Fruit fly (Drosophila melanogaster) whole organism, embryonic: ENCODE results near the gene CG4709.

ENCODE experiments used
- ATbp ChIP-seq: fragments of 200-800 bp; sonication (Bioruptor generic); optimal IDR thresholded peaks from 2 replicates; lab custom pipeline; 2017; ENCODE audit warnings: missing biosample characterization, mild to moderate bottlenecking, missing genetic modification characterization, missing genetic modification reagents
- Atf-2 ChIP-seq: fragments of 200-800 bp; sonication (Bioruptor generic); optimal IDR thresholded peaks from 2 replicates; lab custom pipeline; 2016; ENCODE audit warnings: missing biosample characterization, missing genetic modification characterization
- Awh ChIP-seq: fragments of 200-800 bp; sonication (Bioruptor generic); IDR thresholded peaks from 2 replicates; pipeline ENCODE4, ENCODE4 v1.3.6; 2022; ENCODE audit warnings: missing biosample characterization, missing genetic modification characterization
- CG10274 ChIP-seq: fragments of 200-800 bp; sonication (Bioruptor generic); optimal IDR thresholded peaks from 3 replicates; lab custom pipeline; 2017; ENCODE audit warnings: missing biosample characterization, mild to moderate bottlenecking, missing genetic modification characterization
- CG10431 ChIP-seq: fragments of 200-800 bp; sonication (Bioruptor generic); optimal IDR thresholded peaks from 3 replicates; lab custom pipeline; 2018; ENCODE audit warnings: missing biosample characterization, mild to moderate bottlenecking, missing genetic modification characterization
- CG11695 ChIP-seq: fragments of 200-800 bp; sonication (Bioruptor generic); IDR thresholded peaks from 3 replicates; pipeline ENCODE4 v1.3.6; 2022; ENCODE audit warnings: missing biosample characterization, missing genetic modification characterization
- CG11696 ChIP-seq: fragments of 200-800 bp; sonication (Bioruptor generic); IDR thresholded peaks from 2 replicates; pipeline ENCODE4 v1.3.6; 2022; ENCODE audit warnings: missing biosample characterization, missing genetic modification characterization
- CG12155 ChIP-seq: fragments of 200-800 bp; sonication (Bioruptor generic); optimal IDR thresholded peaks from 3 replicates; lab custom pipeline; 2016; ENCODE audit warnings: missing biosample characterization, missing genetic modification characterization
- CG12659 ChIP-seq: fragments of 200-800 bp; sonication (Bioruptor generic); optimal IDR thresholded peaks from 3 replicates; lab custom pipeline; 2017; ENCODE audit warnings: mild to moderate bottlenecking, missing biosample characterization, missing genetic modification reagents, missing genetic modification characterization
- CG12744 ChIP-seq: fragments of 200-800 bp; sonication (Bioruptor generic); optimal IDR thresholded peaks from 2 replicates; lab custom pipeline; 2016; ENCODE audit warnings: missing biosample characterization, missing genetic modification characterization
- CG12769 ChIP-seq: fragments of 200-800 bp; sonication (Bioruptor generic); optimal IDR thresholded peaks from 2 replicates; lab custom pipeline; 2019; ENCODE audit warnings: missing biosample characterization, mild to moderate bottlenecking, missing genetic modification characterization, moderate library complexity
- CG14050 ChIP-seq: fragments of 200-800 bp; sonication (Bioruptor generic); IDR thresholded peaks from 3 replicates; pipeline ENCODE4 v1.3.6; 2022; ENCODE audit warnings: missing biosample characterization, missing genetic modification characterization
- CG14667 ChIP-seq: fragments of 200-800 bp; sonication (Bioruptor generic); IDR thresholded peaks from 2 replicates; pipeline ENCODE4 v1.3.6; 2022; ENCODE audit warnings: missing biosample characterization, missing genetic modification characterization
- CG14860 ChIP-seq: fragments of 200-800 bp; sonication (Bioruptor generic); IDR thresholded peaks from 3 replicates; pipeline ENCODE4 v1.3.6; 2022; ENCODE audit warnings: missing biosample characterization, missing genetic modification characterization; ENCODE audit not compliant: partially characterized antibody
- CG15073 ChIP-seq: fragments of 200-800 bp; sonication (Bioruptor generic); optimal IDR thresholded peaks from 2 replicates; lab custom pipeline; 2016; ENCODE audit warnings: missing biosample characterization, missing genetic modification characterization
- CG1603 ChIP-seq: fragments of 200-800 bp; sonication (Bioruptor generic); optimal IDR thresholded peaks from 2 replicates; lab custom pipeline; 2019; ENCODE audit warnings: missing biosample characterization, mild to moderate bottlenecking, missing genetic modification characterization, moderate library complexity
- CG16813 ChIP-seq: fragments of 200-800 bp; sonication (Bioruptor generic); IDR thresholded peaks from 3 replicates; pipeline ENCODE4 v1.3.6; 2022; ENCODE audit warnings: missing biosample characterization, missing genetic modification characterization; ENCODE audit not compliant: partially characterized antibody
- CG17385 ChIP-seq: fragments of 200-800 bp; sonication (Bioruptor generic); optimal IDR thresholded peaks from 3 replicates; lab custom pipeline; 2018; ENCODE audit warnings: missing biosample characterization, mild to moderate bottlenecking, missing genetic modification characterization
- CG18619 ChIP-seq: fragments of 200-800 bp; sonication (Bioruptor generic); optimal IDR thresholded peaks from 3 replicates; lab custom pipeline; 2017; ENCODE audit warnings: missing biosample characterization, mild to moderate bottlenecking, missing genetic modification characterization
- CG2202 ChIP-seq: fragments of 200-800 bp; sonication (Bioruptor generic); optimal IDR thresholded peaks from 2 replicates; lab custom pipeline; 2018; ENCODE audit warnings: missing biosample characterization, mild to moderate bottlenecking, missing genetic modification characterization
- CG31365 ChIP-seq: fragments of 200-800 bp; sonication (Bioruptor generic); optimal IDR thresholded peaks from 2 replicates; lab custom pipeline; 2018; ENCODE audit warnings: missing biosample characterization, mild to moderate bottlenecking, missing genetic modification characterization
- CG4282 ChIP-seq: fragments of 200-800 bp; sonication (Bioruptor generic); optimal IDR thresholded peaks from 2 replicates; lab custom pipeline; 2016; ENCODE audit warnings: missing biosample characterization, missing genetic modification characterization
- CG4404 ChIP-seq: fragments of 200-800 bp; sonication (Bioruptor generic); IDR thresholded peaks from 2 replicates; pipeline ENCODE4 v1.3.6; 2022; ENCODE audit warnings: missing biosample characterization, missing genetic modification characterization
- CG7372 ChIP-seq: fragments of 200-800 bp; sonication (Bioruptor generic); IDR thresholded peaks from 2 replicates; pipeline ENCODE4 v1.3.6; 2022; ENCODE audit warnings: missing biosample characterization, missing genetic modification characterization
- CHES-1-like ChIP-seq: fragments of 200-800 bp; sonication (Bioruptor generic); optimal IDR thresholded peaks from 2 replicates; lab custom pipeline; 2016; ENCODE audit warnings: missing biosample characterization, missing genetic modification characterization
- CTCF ChIP-seq: fragments of 200-800 bp; sonication (Bioruptor generic); optimal IDR thresholded peaks from 2 replicates; lab custom pipeline; 2017; ENCODE audit warnings: missing biosample characterization, mild to moderate bottlenecking, missing genetic modification characterization, moderate library complexity
- Camta ChIP-seq: fragments of 200-800 bp; sonication (Bioruptor generic); optimal IDR thresholded peaks from 2 replicates; lab custom pipeline; 2016; ENCODE audit warnings: missing biosample characterization, missing genetic modification characterization
- Dbx ChIP-seq: fragments of 200-800 bp; sonication (Bioruptor generic); IDR thresholded peaks from 3 replicates; pipeline ENCODE4 v1.3.6; 2022; ENCODE audit warnings: missing biosample characterization, missing genetic modification characterization
- HLH3B ChIP-seq: fragments of 200-800 bp; sonication (Bioruptor generic); IDR thresholded peaks from 2 replicates; pipeline ENCODE4 v1.3.6; 2022; ENCODE audit warnings: missing biosample characterization, missing genetic modification characterization
- Lim3 ChIP-seq: fragments of 200-800 bp; sonication (Bioruptor generic); IDR thresholded peaks from 2 replicates; pipeline ENCODE4 v1.3.6; 2022; ENCODE audit warnings: missing biosample characterization, missing genetic modification characterization
- Med ChIP-seq: fragments of 200-800 bp; sonication (Bioruptor generic); peaks from one replicate; lab custom pipeline; 2016; ENCODE audit warnings: missing biosample characterization, missing genetic modification characterization, mild to moderate bottlenecking, inconsistent platforms, moderate library complexity
- NC2α ChIP-seq: fragments of 200-800 bp; sonication (Bioruptor generic); optimal IDR thresholded peaks from 2 replicates; lab custom pipeline; 2016; ENCODE audit warnings: missing biosample characterization, missing genetic modification characterization
- Nf-YB ChIP-seq: fragments of 200-800 bp; sonication (Bioruptor generic); optimal IDR thresholded peaks from 3 replicates; lab custom pipeline; 2019; ENCODE audit warnings: missing biosample characterization, mild to moderate bottlenecking, missing genetic modification characterization, moderate library complexity
- ase ChIP-seq: fragments of 200-800 bp; sonication (Bioruptor generic); IDR thresholded peaks from 3 replicates; pipeline ENCODE4 v1.3.6; 2022; ENCODE audit warnings: missing biosample characterization, missing genetic modification characterization
- ash1 ChIP-seq: fragments of 200-800 bp; sonication (Bioruptor generic); optimal IDR thresholded peaks from 2 replicates; lab custom pipeline; 2018; ENCODE audit warnings: missing biosample characterization, mild to moderate bottlenecking, missing genetic modification characterization
- cas ChIP-seq: fragments of 200-800 bp; sonication (Bioruptor generic); IDR thresholded peaks from 2 replicates; pipeline ENCODE4 v1.3.6; 2022; ENCODE audit warnings: missing biosample characterization, missing genetic modification characterization
- croc ChIP-seq: fragments of 200-800 bp; sonication (Bioruptor generic); conservative IDR thresholded peaks from 3 replicates; pipeline ENCODE4 v1.3.6; 2022; ENCODE audit warnings: missing biosample characterization, missing genetic modification characterization
- dati ChIP-seq: fragments of 200-800 bp; sonication (Bioruptor generic); IDR thresholded peaks from 2 replicates; pipeline ENCODE4 v1.3.6; 2022; ENCODE audit warnings: missing biosample characterization, missing genetic modification characterization
- emc ChIP-seq: fragments of 200-800 bp; sonication (Bioruptor generic); optimal IDR thresholded peaks from 2 replicates; lab custom pipeline; 2016; ENCODE audit warnings: missing biosample characterization, missing genetic modification characterization
- fd64A ChIP-seq: fragments of 200-800 bp; sonication (Bioruptor generic); optimal IDR thresholded peaks from 3 replicates; lab custom pipeline; 2018; ENCODE audit warnings: missing biosample characterization, mild to moderate bottlenecking, missing genetic modification characterization
- her ChIP-seq: fragments of 200-800 bp; sonication (Bioruptor generic); optimal IDR thresholded peaks from 2 replicates; lab custom pipeline; 2016; ENCODE audit warnings: missing biosample characterization, missing genetic modification characterization
- klu ChIP-seq: fragments of 200-800 bp; sonication (Bioruptor generic); IDR thresholded peaks from 2 replicates; pipeline ENCODE4 v1.3.6; 2022; ENCODE audit warnings: missing biosample characterization, missing genetic modification characterization
- lbe ChIP-seq: fragments of 200-800 bp; sonication (Bioruptor generic); optimal IDR thresholded peaks from 2 replicates; lab custom pipeline; 2016; ENCODE audit warnings: missing biosample characterization, mild to moderate bottlenecking, missing genetic modification characterization
- lilli ChIP-seq: fragments of 200-800 bp; sonication (Bioruptor generic); optimal IDR thresholded peaks from 3 replicates; lab custom pipeline; 2016; ENCODE audit warnings: missing biosample characterization, missing genetic modification characterization
- nom ChIP-seq: fragments of 200-800 bp; sonication (Bioruptor generic); optimal IDR thresholded peaks from 2 replicates; lab custom pipeline; 2017; ENCODE audit warnings: missing biosample characterization, missing genetic modification characterization, mild to moderate bottlenecking, moderate library complexity, missing genetic modification reagents
- oc ChIP-seq: fragments of 200-800 bp; sonication (Bioruptor generic); optimal IDR thresholded peaks from 2 replicates; lab custom pipeline; 2018; ENCODE audit warnings: missing biosample characterization, mild to moderate bottlenecking, missing genetic modification characterization, moderate library complexity
- p53 ChIP-seq: fragments of 200-800 bp; sonication (Bioruptor generic); optimal IDR thresholded peaks from 2 replicates; lab custom pipeline; 2016; ENCODE audit warnings: missing biosample characterization, missing genetic modification characterization
- phol ChIP-seq: fragments of 200-800 bp; sonication (Bioruptor generic); optimal IDR thresholded peaks from 3 replicates; lab custom pipeline; 2018; ENCODE audit warnings: missing biosample characterization, mild to moderate bottlenecking, missing genetic modification characterization, moderate library complexity
- repo ChIP-seq: fragments of 200-800 bp; sonication (Bioruptor generic); optimal IDR thresholded peaks from 2 replicates; lab custom pipeline; 2016; ENCODE audit warnings: missing biosample characterization, missing genetic modification characterization
- sens-2 ChIP-seq: fragments of 200-800 bp; sonication (Bioruptor generic); IDR thresholded peaks from 2 replicates; pipeline ENCODE4 v1.3.6; 2022; ENCODE audit warnings: missing biosample characterization, missing genetic modification characterization
- shn ChIP-seq: fragments of 200-800 bp; sonication (Bioruptor generic); optimal IDR thresholded peaks from 3 replicates; lab custom pipeline; 2016; ENCODE audit warnings: missing biosample characterization, missing genetic modification characterization

Gene CG4709

DNA sequence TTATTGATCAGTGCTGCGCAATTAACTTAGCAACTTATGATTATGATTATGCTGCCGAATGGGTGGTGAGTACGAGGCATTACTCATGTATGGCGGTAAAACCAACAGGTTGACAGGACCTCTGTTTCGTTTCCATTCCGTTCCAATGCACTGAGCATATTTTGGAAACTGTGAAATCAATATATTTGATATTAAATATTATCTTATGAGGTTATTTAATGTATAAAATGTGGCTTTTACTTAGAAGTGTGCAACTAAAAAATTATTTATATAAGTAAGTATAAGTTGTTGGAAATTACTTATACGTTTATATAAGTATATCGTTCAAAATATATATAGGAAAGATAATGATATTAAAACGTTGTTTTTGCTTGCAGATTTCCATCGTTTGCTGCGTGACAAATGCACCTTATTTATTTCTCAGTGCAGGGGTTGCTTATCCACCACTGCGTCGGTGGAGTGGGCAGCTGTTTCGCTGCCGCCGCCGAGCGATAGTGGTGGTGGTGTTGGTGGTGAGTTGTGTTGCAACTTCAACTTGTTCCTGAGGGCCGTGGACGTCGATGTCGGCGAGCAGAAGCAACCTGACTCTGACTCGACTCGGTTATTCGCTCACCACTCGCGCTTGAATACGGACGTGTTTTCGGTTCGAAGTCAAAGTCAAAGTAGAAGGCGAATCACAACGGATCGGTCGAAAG, 30.1 kb downstream of the CG4709 start, which contains the start of gene bib (continued):
- TF ChIP-seq CG31365 (tag; lab: Kevin White, UChicago), result no peak
- peak; percentile 81 for TF ChIP-seq CG17385
- peak; percentile 91 for TF ChIP-seq phol (tag; lab: Kevin White, UChicago)
- no peak for TF ChIP-seq dati (GFP tag; lab: Robert Waterston, UW)
- no peak for TF ChIP-seq NC2α (GFP tag; lab: Kevin White, UChicago)
- peak; percentile 42; the same call in 1 of the 2 replicates for TF ChIP-seq sens-2
- peak; percentile 82 for TF ChIP-seq ATbp (GFP tag; lab: Kevin White, UChicago)
- TF ChIP-seq CG2202, result peak; percentile 86
- TF ChIP-seq Med (GFP tag; lab: Kevin White, UChicago), result peak; percentile 87
- TF ChIP-seq emc (GFP tag; lab: Kevin White, UChicago), result no peak
- peak; percentile 73 for TF ChIP-seq CG12155 (GFP tag; lab: Kevin White, UChicago)
- TF ChIP-seq CG14050, result peak; percentile 39; the same call in 1 of the 3 replicates
- no peak for TF ChIP-seq CG12769 (tag; lab: Kevin White, UChicago)
- TF ChIP-seq klu, result no peak; the same call in 1 of the 2 replicates
- peak; percentile 82 for TF ChIP-seq lbe
- peak; percentile 85 for TF ChIP-seq CG10431 (GFP tag; lab: Kevin White, UChicago)
- no peak for TF ChIP-seq ash1 (GFP tag; lab: Kevin White, UChicago)
- peak; percentile 37 for TF ChIP-seq CG1603 (tag; lab: Kevin White, UChicago)
- TF ChIP-seq nom (GFP tag; lab: Kevin White, UChicago), result peak; percentile 81
- no peak for TF ChIP-seq p53
- peak; percentile 21 for TF ChIP-seq CHES-1-like (GFP tag; lab: Kevin White, UChicago)
- TF ChIP-seq her, result no peak
- TF ChIP-seq cas (GFP tag; lab: Robert Waterston, UW), result no peak
- no peak for TF ChIP-seq Lim3 (GFP tag; lab: Robert Waterston, UW)
- TF ChIP-seq CG7372 (GFP tag; lab: Robert Waterston, UW), result no peak
- no peak for TF ChIP-seq CG14860 (GFP tag; lab: Robert Waterston, UW)
- no peak for TF ChIP-seq shn (GFP tag; lab: Kevin White, UChicago)
- TF ChIP-seq oc (tag; lab: Kevin White, UChicago), result peak; percentile 73
- TF ChIP-seq Dbx (GFP tag; lab: Robert Waterston, UW), result 0 out of 3 replicates have a peak, but pooled peaks have one; percentile 19
- no peak for TF ChIP-seq repo (GFP tag; lab: Kevin White, UChicago)
- 0 out of 3 replicates have a peak, but pooled peaks have one; percentile 61 for TF ChIP-seq ase
- peak; percentile 31 for TF ChIP-seq CTCF
- TF ChIP-seq CG11696 (GFP tag; lab: Robert Waterston, UW), result no peak
- 0 out of 3 replicates have a peak, but pooled peaks have one; percentile 23 for TF ChIP-seq CG16813
- no peak for TF ChIP-seq CG4282 (GFP tag; lab: Kevin White, UChicago)
- peak; percentile 16 for TF ChIP-seq CG10274 (GFP tag; lab: Kevin White, UChicago)
- peak; percentile 67 for TF ChIP-seq lilli (GFP tag; lab: Kevin White, UChicago)
- TF ChIP-seq fd64A (GFP tag; lab: Kevin White, UChicago), result peak; percentile 20
- peak; percentile 85 for TF ChIP-seq CG4404
- peak; percentile 85 for TF ChIP-seq CG12659 (GFP tag; lab: Kevin White, UChicago)
- TF ChIP-seq Nf-YB (GFP tag; lab: Kevin White, UChicago), result peak; percentile 70
- peak; percentile 66 for TF ChIP-seq croc (GFP tag; lab: Robert Waterston, UW)
- TF ChIP-seq CG12744 (GFP tag; lab: Kevin White, UChicago), result no peak
- TF ChIP-seq CG15073 (GFP tag; lab: Kevin White, UChicago), result no peak
- TF ChIP-seq CG14667 (GFP tag; lab: Robert Waterston, UW), result peak; percentile 13; the same call in 1 of the 2 replicates
- peak; percentile 69 for TF ChIP-seq CG11695 (GFP tag; lab: Robert Waterston, UW)
- no peak for TF ChIP-seq Camta (GFP tag; lab: Kevin White, UChicago)
- TF ChIP-seq Atf-2 (GFP tag; lab: Kevin White, UChicago), result no peak
- TF ChIP-seq CG18619, result peak; percentile 86
- TF ChIP-seq HLH3B (GFP tag; lab: Robert Waterston, UW), result peak; percentile 58
- TF ChIP-seq Awh (GFP tag; lab: Robert Waterston, UW), result peak; percentile 56; the same call in 1 of the 2 replicates
